Fruit fly (Drosophila melanogaster) whole organism, embryonic: ENCODE results near the gene CG10343.
A peak's percentile ranks its signal among the peaks of the same experiment; 100 is the strongest.

Experiments
- Adf1 ChIP-seq: fragments of 200-800 bp; sonication (Bioruptor generic); IDR thresholded peaks from 2 replicates; pipeline ENCODE4 v1.3.6; 2022; ENCODE audit warnings: missing biosample characterization, missing genetic modification characterization
- Atf6 ChIP-seq: fragments of 200-800 bp; sonication (Bioruptor generic); IDR thresholded peaks from 2 replicates; pipeline ENCODE4 v1.3.6; 2022; ENCODE audit warnings: missing biosample characterization, missing genetic modification characterization
- Bdp1 ChIP-seq: fragments of 200-800 bp; sonication (Bioruptor generic); optimal IDR thresholded peaks from 3 replicates; lab custom pipeline; 2016; ENCODE audit warnings: missing biosample characterization, missing genetic modification characterization
- CG10366 ChIP-seq: fragments of 200-800 bp; sonication (Bioruptor generic); IDR thresholded peaks from 2 replicates; pipeline ENCODE4 v1.3.6; 2022; ENCODE audit warnings: missing biosample characterization, missing genetic modification characterization
- CG12659 ChIP-seq: fragments of 200-800 bp; sonication (Bioruptor generic); optimal IDR thresholded peaks from 3 replicates; lab custom pipeline; 2017; ENCODE audit warnings: mild to moderate bottlenecking, missing biosample characterization, missing genetic modification reagents, missing genetic modification characterization
- CG12744 ChIP-seq: fragments of 200-800 bp; sonication (Bioruptor generic); optimal IDR thresholded peaks from 2 replicates; lab custom pipeline; 2016; ENCODE audit warnings: missing biosample characterization, missing genetic modification characterization
- CG13287 ChIP-seq: fragments of 200-800 bp; sonication (Bioruptor generic); IDR thresholded peaks from 2 replicates; pipeline ENCODE4 v1.3.6; 2022; ENCODE audit warnings: missing biosample characterization, missing genetic modification characterization; ENCODE audit not compliant: partially characterized antibody
- CG13296 ChIP-seq: fragments of 200-800 bp; sonication (Bioruptor generic); optimal IDR thresholded peaks from 3 replicates; lab custom pipeline; 2018; ENCODE audit warnings: missing biosample characterization, mild to moderate bottlenecking, missing genetic modification characterization
- CG14860 ChIP-seq: fragments of 200-800 bp; sonication (Bioruptor generic); IDR thresholded peaks from 3 replicates; pipeline ENCODE4 v1.3.6; 2022; ENCODE audit warnings: missing biosample characterization, missing genetic modification characterization; ENCODE audit not compliant: partially characterized antibody
- CG15073 ChIP-seq: fragments of 200-800 bp; sonication (Bioruptor generic); optimal IDR thresholded peaks from 2 replicates; lab custom pipeline; 2016; ENCODE audit warnings: missing biosample characterization, missing genetic modification characterization
- CG15269 ChIP-seq: fragments of 200-800 bp; sonication (Bioruptor generic); optimal IDR thresholded peaks from 2 replicates; lab custom pipeline; 2018; ENCODE audit warnings: missing biosample characterization, mild to moderate bottlenecking, missing genetic modification characterization, moderate library complexity
- CG15601 ChIP-seq: fragments of 200-800 bp; sonication (Bioruptor generic); optimal IDR thresholded peaks from 3 replicates; lab custom pipeline; 2019; ENCODE audit warnings: missing biosample characterization, mild to moderate bottlenecking, missing genetic modification characterization, moderate library complexity
- CG17802 ChIP-seq: fragments of 200-800 bp; sonication (Bioruptor generic); optimal IDR thresholded peaks from 2 replicates; lab custom pipeline; 2018; ENCODE audit warnings: missing biosample characterization, mild to moderate bottlenecking, missing genetic modification characterization, moderate library complexity
- CG2712 ChIP-seq: fragments of 200-800 bp; optimal IDR thresholded peaks from 3 replicates; lab custom pipeline; 2019; ENCODE audit warnings: missing biosample characterization, mild to moderate bottlenecking, missing genetic modification characterization, moderate library complexity
- CG33213 ChIP-seq: fragments of 200-800 bp; sonication (Bioruptor generic); optimal IDR thresholded peaks from 3 replicates; lab custom pipeline; 2016; ENCODE audit warnings: missing biosample characterization, missing genetic modification characterization
- CG34224 ChIP-seq: fragments of 200-800 bp; sonication (Bioruptor generic); IDR thresholded peaks from 3 replicates; pipeline ENCODE4 v1.3.6; 2022; ENCODE audit warnings: missing biosample characterization, missing genetic modification characterization; ENCODE audit not compliant: partially characterized antibody
- CG6683 ChIP-seq: fragments of 200-800 bp; sonication (Bioruptor generic); optimal IDR thresholded peaks from 2 replicates; lab custom pipeline; 2017; ENCODE audit warnings: missing biosample characterization, mild to moderate bottlenecking, missing genetic modification characterization, missing genetic modification reagents
- CkIIα-i1 ChIP-seq: fragments of 200-800 bp; sonication (Bioruptor generic); IDR thresholded peaks from 2 replicates; pipeline ENCODE4 v1.3.6; 2022; ENCODE audit warnings: missing biosample characterization, missing genetic modification characterization
- CoRest ChIP-seq: fragments of 200-800 bp; sonication (Bioruptor generic); optimal IDR thresholded peaks from 3 replicates; lab custom pipeline; 2018; ENCODE audit warnings: missing biosample characterization, mild to moderate bottlenecking, missing genetic modification characterization, moderate library complexity
- D ChIP-seq, 2 experiments: fragments of 200-800 bp in 1 of 2; fragments of >200 bp in 1 of 2; sonication (Bioruptor generic) in 1 of 2; optimal IDR thresholded peaks; 2 replicates in 1 of 2; 3 replicates in 1 of 2; lab custom pipeline; 2017; ENCODE audit warnings: mild to moderate bottlenecking in 1 of 2, missing biosample characterization in 1 of 2, missing genetic modification characterization in 1 of 2, missing genetic modification reagents in 1 of 2
- Drgx ChIP-seq: fragments of 200-800 bp; sonication (Bioruptor generic); IDR thresholded peaks from 2 replicates; pipeline ENCODE4 v1.3.6; 2022; ENCODE audit warnings: missing biosample characterization, missing genetic modification characterization
- HLH54F ChIP-seq: fragments of 200-800 bp; sonication (Bioruptor generic); optimal IDR thresholded peaks from 3 replicates; lab custom pipeline; 2016; ENCODE audit warnings: missing biosample characterization, missing genetic modification characterization
- HLHmδ ChIP-seq: fragments of 200-800 bp; sonication (Bioruptor generic); optimal IDR thresholded peaks from 2 replicates; lab custom pipeline; 2018; ENCODE audit warnings: missing biosample characterization, mild to moderate bottlenecking, missing genetic modification characterization, moderate library complexity
- Hmx ChIP-seq: fragments of 200-800 bp; sonication (Bioruptor generic); optimal IDR thresholded peaks from 2 replicates; lab custom pipeline; 2016; ENCODE audit warnings: missing biosample characterization, missing genetic modification characterization
- Jarid2 ChIP-seq: fragments of 200-800 bp; sonication (Bioruptor generic); optimal IDR thresholded peaks from 3 replicates; lab custom pipeline; 2017; ENCODE audit warnings: mild to moderate bottlenecking, missing biosample characterization, missing genetic modification reagents, missing genetic modification characterization
- Kr ChIP-seq: fragments of 200-800 bp; sonication (Bioruptor generic); optimal IDR thresholded peaks from 2 replicates; lab custom pipeline; 2017; ENCODE audit warnings: missing biosample characterization, mild to moderate bottlenecking, missing genetic modification characterization
- MBD-R2 ChIP-seq: fragments of 200-800 bp; sonication (Bioruptor generic); IDR thresholded peaks from 2 replicates; pipeline ENCODE4 v1.3.6; 2022; ENCODE audit warnings: missing biosample characterization, missing genetic modification characterization
- MTF-1 ChIP-seq: fragments of 200-800 bp; sonication (Bioruptor generic); optimal IDR thresholded peaks from 2 replicates; lab custom pipeline; 2018; ENCODE audit warnings: missing biosample characterization, mild to moderate bottlenecking, missing genetic modification characterization, borderline replicate concordance
- Max ChIP-seq: fragments of 200-800 bp; sonication (Bioruptor generic); optimal IDR thresholded peaks from 2 replicates; lab custom pipeline; 2016; ENCODE audit warnings: missing biosample characterization, mild to moderate bottlenecking, missing genetic modification characterization
- Mes4 ChIP-seq: fragments of 200-800 bp; sonication (Bioruptor generic); optimal IDR thresholded peaks from 2 replicates; lab custom pipeline; 2016; ENCODE audit warnings: missing biosample characterization, missing genetic modification characterization
- NK7.1 ChIP-seq: fragments of 200-800 bp; sonication (Bioruptor generic); optimal IDR thresholded peaks from 3 replicates; lab custom pipeline; 2016; ENCODE audit warnings: missing biosample characterization, missing genetic modification characterization
- Nf-YB ChIP-seq: fragments of 200-800 bp; sonication (Bioruptor generic); optimal IDR thresholded peaks from 3 replicates; lab custom pipeline; 2019; ENCODE audit warnings: missing biosample characterization, mild to moderate bottlenecking, missing genetic modification characterization, moderate library complexity
- Nf-YC ChIP-seq: fragments of 200-800 bp; optimal IDR thresholded peaks from 3 replicates; lab custom pipeline; 2019; ENCODE audit warnings: missing biosample characterization, mild to moderate bottlenecking, missing genetic modification characterization, moderate library complexity
- Sin3A ChIP-seq: fragments of >200 bp; optimal IDR thresholded peaks from 2 replicates; lab custom pipeline; 2018
- Xrp1 ChIP-seq: fragments of 200-800 bp; sonication (Bioruptor generic); IDR thresholded peaks from 2 replicates; pipeline ENCODE4 v1.3.6; 2022; ENCODE audit warnings: missing biosample characterization, missing genetic modification characterization
- ase ChIP-seq: fragments of 200-800 bp; sonication (Bioruptor generic); IDR thresholded peaks from 3 replicates; pipeline ENCODE4 v1.3.6; 2022; ENCODE audit warnings: missing biosample characterization, missing genetic modification characterization
- ato ChIP-seq: fragments of 200-800 bp; sonication (Bioruptor generic); IDR thresholded peaks from 2 replicates; pipeline ENCODE4 v1.3.6; 2022; ENCODE audit warnings: missing biosample characterization, missing genetic modification characterization; ENCODE audit not compliant: partially characterized antibody
- cato ChIP-seq: fragments of 200-800 bp; sonication (Bioruptor generic); optimal IDR thresholded peaks from 2 replicates; lab custom pipeline; 2016; ENCODE audit warnings: missing biosample characterization, missing genetic modification characterization, borderline replicate concordance
- disco-r ChIP-seq: fragments of 200-800 bp; sonication (Bioruptor generic); optimal IDR thresholded peaks from 2 replicates; lab custom pipeline; 2016; ENCODE audit warnings: missing biosample characterization, missing genetic modification characterization
- dmrt11E ChIP-seq: fragments of 200-800 bp; sonication (Bioruptor generic); optimal IDR thresholded peaks from 3 replicates; lab custom pipeline; 2018; ENCODE audit warnings: missing biosample characterization, mild to moderate bottlenecking, missing genetic modification characterization, moderate library complexity
- nom ChIP-seq: fragments of 200-800 bp; sonication (Bioruptor generic); optimal IDR thresholded peaks from 2 replicates; lab custom pipeline; 2017; ENCODE audit warnings: missing biosample characterization, missing genetic modification characterization, mild to moderate bottlenecking, moderate library complexity, missing genetic modification reagents
- p53 ChIP-seq: fragments of 200-800 bp; sonication (Bioruptor generic); optimal IDR thresholded peaks from 2 replicates; lab custom pipeline; 2016; ENCODE audit warnings: missing biosample characterization, missing genetic modification characterization
- pfk ChIP-seq: fragments of 200-800 bp; sonication (Bioruptor generic); optimal IDR thresholded peaks from 2 replicates; lab custom pipeline; 2018; ENCODE audit warnings: missing biosample characterization, mild to moderate bottlenecking, missing genetic modification characterization, moderate library complexity
- pros ChIP-seq: fragments of 200-800 bp; sonication (Bioruptor generic); optimal IDR thresholded peaks from 3 replicates; lab custom pipeline; 2019; ENCODE audit warnings: missing biosample characterization, mild to moderate bottlenecking, missing genetic modification characterization, moderate library complexity
- ro ChIP-seq: fragments of 200-800 bp; sonication (Bioruptor generic); IDR thresholded peaks from 2 replicates; pipeline ENCODE4 v1.3.6; 2022; ENCODE audit warnings: missing biosample characterization, missing genetic modification characterization
- sens ChIP-seq: fragments of 200-800 bp; sonication (Bioruptor generic); peaks from one replicate; lab custom pipeline; 2016; ENCODE audit warnings: missing biosample characterization, missing genetic modification characterization
- slp2 ChIP-seq: fragments of 200-800 bp; sonication (Bioruptor generic); optimal IDR thresholded peaks from 2 replicates; lab custom pipeline; 2016; ENCODE audit warnings: missing biosample characterization, missing genetic modification characterization
- stwl ChIP-seq: fragments of 200-800 bp; sonication (Bioruptor generic); optimal IDR thresholded peaks from 3 replicates; lab custom pipeline; 2018; ENCODE audit warnings: missing biosample characterization, mild to moderate bottlenecking, missing genetic modification characterization, moderate library complexity
- ttk ChIP-seq: fragments of 200-800 bp; sonication (Bioruptor generic); IDR thresholded peaks from 2 replicates; pipeline ENCODE4 v2.1.2; 2022; ENCODE audit warnings: missing biosample characterization, missing genetic modification characterization

CG10343 gene

dm6 chr2L:18732760-18733530, 29.7 kb downstream of the CG10343 start (continued):
- no peak for TF ChIP-seq CG6683 (GFP tag; lab: Kevin White, UChicago)
- TF ChIP-seq Xrp1 (GFP tag; lab: Robert Waterston, UW), result no peak
- no peak for TF ChIP-seq CG15601 (tag; lab: Kevin White, UChicago)
- TF ChIP-seq D (optimal IDR thresholded peaks at IDR 0.05; lab: Kevin White, UChicago), result no peak
- no peak for TF ChIP-seq D (GFP tag; optimal IDR thresholded peaks at IDR 0.05; lab: Kevin White, UChicago)
- TF ChIP-seq Adf1 (GFP tag; lab: Robert Waterston, UW), result peak; percentile 90
- TF ChIP-seq MTF-1, result no peak
- no peak for TF ChIP-seq Max (GFP tag; lab: Kevin White, UChicago)
- TF ChIP-seq MBD-R2 (GFP tag; lab: Robert Waterston, UW), result no peak
- TF ChIP-seq CG17802 (tag; lab: Kevin White, UChicago), result no peak
- no peak for TF ChIP-seq CG12659 (GFP tag; lab: Kevin White, UChicago)
- TF ChIP-seq Nf-YC (tag; lab: Kevin White, UChicago), result peak; percentile 57
- TF ChIP-seq disco-r (GFP tag; lab: Kevin White, UChicago), result no peak
- TF ChIP-seq CG15269 (tag; lab: Kevin White, UChicago), result no peak
- no peak for TF ChIP-seq Mes4
- TF ChIP-seq CoRest (tag; lab: Kevin White, UChicago), result peak; percentile 17
- TF ChIP-seq CG12744 (GFP tag; lab: Kevin White, UChicago), result no peak
- no peak for TF ChIP-seq CkIIα-i1 (GFP tag; lab: Robert Waterston, UW)
- TF ChIP-seq CG33213 (GFP tag; lab: Kevin White, UChicago), result no peak
- peak; percentile 14 for TF ChIP-seq CG2712
- peak; percentile 60 for TF ChIP-seq pros
- peak; percentile 68 for TF ChIP-seq Nf-YB (GFP tag; lab: Kevin White, UChicago)
- peak; percentile 24 for TF ChIP-seq dmrt11E
- no peak for TF ChIP-seq stwl (tag; lab: Kevin White, UChicago)
- no peak for TF ChIP-seq Hmx
- no peak for TF ChIP-seq p53 (GFP tag; lab: Kevin White, UChicago)
- TF ChIP-seq HLHmδ (GFP tag; lab: Kevin White, UChicago), result peak; percentile 37
- TF ChIP-seq Bdp1 (GFP tag; lab: Kevin White, UChicago), result no peak
- TF ChIP-seq Drgx, result peak; percentile 19; the same call in 1 of the 2 replicates
- peak; percentile 77 for TF ChIP-seq sens
- no peak for TF ChIP-seq cato (GFP tag; lab: Kevin White, UChicago)
- no peak for TF ChIP-seq CG34224 (GFP tag; lab: Robert Waterston, UW)
- TF ChIP-seq CG13296 (GFP tag; lab: Kevin White, UChicago), result no peak
- no peak for TF ChIP-seq NK7.1 (GFP tag; lab: Kevin White, UChicago)
- TF ChIP-seq ase (GFP tag; lab: Robert Waterston, UW), result no peak
- TF ChIP-seq slp2 (GFP tag; lab: Kevin White, UChicago), result no peak
- no peak for TF ChIP-seq ttk (GFP tag; lab: Robert Waterston, UW)
- TF ChIP-seq HLH54F (GFP tag; lab: Kevin White, UChicago), result no peak
- 0 out of 2 replicates have a peak, but pooled peaks have one; percentile 26 for TF ChIP-seq ato (GFP tag; lab: Robert Waterston, UW)
- TF ChIP-seq Jarid2 (GFP tag; lab: Kevin White, UChicago), result peak; percentile 92
- no peak for TF ChIP-seq Sin3A (lab: Kevin White, UChicago)
- TF ChIP-seq CG13287 (GFP tag; lab: Robert Waterston, UW), result peak; percentile 26
- no peak for TF ChIP-seq Atf6 (GFP tag; lab: Robert Waterston, UW)
- no peak for TF ChIP-seq CG10366 (GFP tag; lab: Robert Waterston, UW)
- peak; percentile 25 for TF ChIP-seq nom (GFP tag; lab: Kevin White, UChicago)
- no peak for TF ChIP-seq Kr (GFP tag; lab: Kevin White, UChicago)
- no peak for TF ChIP-seq CG15073
- TF ChIP-seq pfk (GFP tag; lab: Kevin White, UChicago), result no peak
- no peak for TF ChIP-seq ro
- TF ChIP-seq CG14860 (GFP tag; lab: Robert Waterston, UW), result no peak
